Fruit fly (Drosophila melanogaster): ENCODE measurements around the gene aus.

The aus gene

dm6 chr3R:21268873-21269272, 80.5 kb downstream of the aus start, which contains the start of gene Rab1:
Rab1 (minus strand) TSS chr3R:21269060.
- TF ChIP-seq CG10631 (GFP tag; optimal IDR thresholded peaks at IDR 0.05) (peak; percentile 31), lz (GFP tag; optimal IDR thresholded peaks at IDR 0.05) (peak; percentile 38), CG15336 (GFP tag; IDR thresholded peaks at IDR 0.05) (no peak), pdm3 (GFP tag; optimal IDR thresholded peaks at IDR 0.05) (peak; percentile 51), CG11902 (GFP tag; optimal IDR thresholded peaks at IDR 0.05) (no peak), Ets21C (GFP tag; optimal IDR thresholded peaks at IDR 0.05) (no peak), Gug (GFP tag; IDR thresholded peaks at IDR 0.05) (no peak), vri (GFP tag; optimal IDR thresholded peaks at IDR 0.05) (peak; percentile 63), Eip93F (GFP tag; optimal IDR thresholded peaks at IDR 0.05) (no peak), Sox14 (GFP tag; optimal IDR thresholded peaks at IDR 0.05) (peak; percentile 89), CG6854 (GFP tag; optimal IDR thresholded peaks at IDR 0.05) (peak; percentile 42), svp (GFP tag) (peak; percentile 97), CG11762 (GFP tag; optimal IDR thresholded peaks at IDR 0.05; ENCODE audit: insufficient read depth) (no peak), ss (GFP tag; optimal IDR thresholded peaks at IDR 0.05) (peak in 1 of 2 experiments; percentile 43), fd85E (GFP tag; optimal IDR thresholded peaks at IDR 0.05) (no peak), CG8319 (GFP tag; optimal IDR thresholded peaks at IDR 0.05) (peak; percentile 29), CG11294 (GFP tag; IDR thresholded peaks at IDR 0.05) (no peak), CG9139 (GFP tag; optimal IDR thresholded peaks at IDR 0.05) (peak; percentile 7), CG3919 (GFP tag; optimal IDR thresholded peaks at IDR 0.05) (peak; percentile 59), CG10669 (GFP tag; optimal IDR thresholded peaks at IDR 0.05) (no peak), dac (GFP tag; optimal IDR thresholded peaks at IDR 0.05) (no peak), Lpt (GFP tag; optimal IDR thresholded peaks at IDR 0.05) (no peak), CG4318 (GFP tag; optimal IDR thresholded peaks at IDR 0.05) (no peak), net (GFP tag; optimal IDR thresholded peaks at IDR 0.05) (peak; percentile 26), CG8632 (GFP tag; optimal IDR thresholded peaks at IDR 0.05) (no peak), acj6 (GFP tag; optimal IDR thresholded peaks at IDR 0.05) (peak; percentile 36), CG32006 (GFP tag; optimal IDR thresholded peaks at IDR 0.05) (no peak), Sox102F (GFP tag; optimal IDR thresholded peaks at IDR 0.05) (peak; percentile 44), CG6276 (GFP tag; optimal IDR thresholded peaks at IDR 0.05) (no peak), Met (GFP tag; optimal IDR thresholded peaks at IDR 0.05) (no peak), CG6163 (GFP tag; IDR thresholded peaks at IDR 0.05) (no peak), CG31627 (GFP tag; optimal IDR thresholded peaks at IDR 0.05) (peak; percentile 31), fkh (GFP tag; optimal IDR thresholded peaks at IDR 0.05) (peak; percentile 63), CG6808 (GFP tag; optimal IDR thresholded peaks at IDR 0.05) (peak; percentile 19), CG6792 (GFP tag; optimal IDR thresholded peaks at IDR 0.05) (peak; percentile 30), CG3032 (tag; optimal IDR thresholded peaks at IDR 0.05) (peak; percentile 20), Smox (GFP tag; optimal IDR thresholded peaks at IDR 0.05) (no peak), cyc (GFP tag; optimal IDR thresholded peaks at IDR 0.05) (peak; percentile 44), Sox15 (GFP tag; optimal IDR thresholded peaks at IDR 0.05) (peak; percentile 8), Hr4 (GFP tag; optimal IDR thresholded peaks at IDR 0.05) (peak; percentile 13), CG8119 (GFP tag; IDR thresholded peaks at IDR 0.05) (no peak), Blimp-1 (GFP tag; optimal IDR thresholded peaks at IDR 0.05) (peak; percentile 59), achi (GFP tag; optimal IDR thresholded peaks at IDR 0.05) (peak; percentile 45), CG34406 (GFP tag; optimal IDR thresholded peaks at IDR 0.05) (peak; percentile 39), Eip75B (GFP tag; optimal IDR thresholded peaks at IDR 0.05) (peak; percentile 41), spab (GFP tag; optimal IDR thresholded peaks at IDR 0.05) (no peak), Hr38 (GFP tag; optimal IDR thresholded peaks at IDR 0.05) (no peak), Hr39 (GFP tag; optimal IDR thresholded peaks at IDR 0.05) (peak; percentile 33), Eip78C (GFP tag) (peak; percentile 83), eg (GFP tag; IDR thresholded peaks at IDR 0.05) (0 out of 3 replicates have a peak, but pooled peaks have one; percentile 28), Ets96B (tag; optimal IDR thresholded peaks at IDR 0.05) (no peak), esn (GFP tag; optimal IDR thresholded peaks at IDR 0.05) (peak; percentile 59), CG16779 (tag; optimal IDR thresholded peaks at IDR 0.05) (no peak)

All from whole organism, prepupa.